Worm (Caenorhabditis elegans) whole organism, young adult: ENCODE data around the gene T27F7.12.

Experiments used
- B0261.1 ChIP-seq: sonication (generic microtip); optimal IDR thresholded peaks from 2 replicates; lab custom pipeline; 2016; ENCODE audit warnings: mild to moderate bottlenecking, missing genetic modification characterization, moderate library complexity, missing compliant biosample characterization
- C17E4.6 ChIP-seq: fragments of 200-800 bp; sonication (Bioruptor generic); IDR thresholded peaks from 2 replicates; pipeline ENCODE4 v1.3.6; 2022; ENCODE audit warnings: missing genetic modification reagents, missing genetic modification characterization, missing compliant biosample characterization
- D2030.7 ChIP-seq: fragments of 200-800 bp; sonication (Bioruptor generic); IDR thresholded peaks from 2 replicates; pipeline ENCODE4 v1.3.6; 2022; ENCODE audit warnings: missing genetic modification reagents, missing genetic modification characterization, missing compliant biosample characterization
- F23B12.7 ChIP-seq: sonication (generic microtip); optimal IDR thresholded peaks from 2 replicates; lab custom pipeline; 2017; ENCODE audit warnings: missing genetic modification characterization, mild to moderate bottlenecking, missing compliant biosample characterization, antibody characterized with exemption, moderate library complexity; ENCODE audit not compliant: insufficient read depth
- F33H1.4 ChIP-seq: fragments of 200-800 bp; sonication (Bioruptor generic); IDR thresholded peaks from 2 replicates; pipeline ENCODE4 v1.3.6; 2022; ENCODE audit warnings: missing genetic modification reagents, missing genetic modification characterization, missing compliant biosample characterization
- F49E8.2 ChIP-seq: sonication (generic microtip); optimal IDR thresholded peaks from 3 replicates; lab custom pipeline; 2017; ENCODE audit warnings: missing genetic modification characterization, mild to moderate bottlenecking, missing compliant biosample characterization, antibody characterized with exemption, moderate library complexity; ENCODE audit not compliant: insufficient read depth
- F57A8.1 ChIP-seq: fragments of 200-800 bp; sonication (Bioruptor generic); optimal IDR thresholded peaks from 2 replicates; lab custom pipeline; 2018; ENCODE audit warnings: mild to moderate bottlenecking, missing genetic modification characterization, moderate library complexity, missing compliant biosample characterization
- F57C9.4 ChIP-seq: sonication (generic microtip); optimal IDR thresholded peaks from 2 replicates; lab custom pipeline; 2017; ENCODE audit warnings: mild to moderate bottlenecking, missing genetic modification characterization, missing compliant biosample characterization
- T07F8.4 ChIP-seq: sonication (generic microtip); optimal IDR thresholded peaks from 2 replicates; lab custom pipeline; 2016; ENCODE audit warnings: mild to moderate bottlenecking, missing genetic modification characterization, moderate library complexity, missing compliant biosample characterization
- Y79H2A.3 ChIP-seq: fragments of 200-800 bp; sonication (Bioruptor generic); conservative IDR thresholded peaks from 2 replicates; pipeline ENCODE4 v1.3.6; 2022; ENCODE audit warnings: missing genetic modification reagents, missing genetic modification characterization, missing compliant biosample characterization
- aptf-3 ChIP-seq: fragments of 200-800 bp; sonication (Bioruptor generic); IDR thresholded peaks from 2 replicates; pipeline ENCODE4 v1.3.6; 2022; ENCODE audit warnings: missing genetic modification characterization, missing compliant biosample characterization
- atf-7 ChIP-seq: sonication (generic microtip); optimal IDR thresholded peaks from 2 replicates; lab custom pipeline; 2017; ENCODE audit warnings: mild to moderate bottlenecking, missing genetic modification characterization, missing compliant biosample characterization
- attf-6 ChIP-seq: fragments of 200-800 bp; sonication (Bioruptor generic); IDR thresholded peaks from 2 replicates; pipeline ENCODE4 v1.3.6; 2022; ENCODE audit warnings: missing genetic modification reagents, missing genetic modification characterization, missing compliant biosample characterization
- bed-1 ChIP-seq: fragments of 200-800 bp; sonication (Bioruptor generic); IDR thresholded peaks from 2 replicates; pipeline ENCODE4 v1.3.6; 2022; ENCODE audit warnings: missing genetic modification reagents, missing genetic modification characterization, missing compliant biosample characterization
- bed-2 ChIP-seq: fragments of 200-800 bp; sonication (Bioruptor generic); IDR thresholded peaks from 2 replicates; pipeline ENCODE4 v1.3.6; 2022; ENCODE audit warnings: missing genetic modification reagents, missing genetic modification characterization, missing compliant biosample characterization
- cebp-2 ChIP-seq: fragments of 200-800 bp; sonication (Bioruptor generic); IDR thresholded peaks from 2 replicates; pipeline ENCODE4 v1.3.6; 2022; ENCODE audit warnings: missing genetic modification characterization, missing compliant biosample characterization
- ceh-79 ChIP-seq: sonication (generic microtip); optimal IDR thresholded peaks from 2 replicates; lab custom pipeline; 2017; ENCODE audit warnings: mild to moderate bottlenecking, missing genetic modification characterization, missing compliant biosample characterization
- chd-7 ChIP-seq: sonication (generic microtip); optimal IDR thresholded peaks from 2 replicates; lab custom pipeline; 2016; ENCODE audit warnings: mild to moderate bottlenecking, missing genetic modification characterization, moderate library complexity, missing compliant biosample characterization
- die-1 ChIP-seq: sonication (generic microtip); optimal IDR thresholded peaks from 2 replicates; lab custom pipeline; 2016; ENCODE audit warnings: missing genotype, mild to moderate bottlenecking, missing genetic modification characterization, missing compliant biosample characterization
- dpl-1 ChIP-seq: fragments of 150-350 bp; optimal IDR thresholded peaks from 2 replicates; lab custom pipeline; 2014; ENCODE audit warnings: missing biosample characterization, missing genetic modification reagents, missing genetic modification characterization
- egl-44 ChIP-seq: fragments of 200-800 bp; sonication (Bioruptor generic); IDR thresholded peaks from 2 replicates; pipeline ENCODE4 v1.3.6; 2022; ENCODE audit warnings: missing genetic modification reagents, missing genetic modification characterization, missing compliant biosample characterization
- hlh-26 ChIP-seq: fragments of 200-800 bp; sonication (Bioruptor generic); conservative IDR thresholded peaks from 2 replicates; pipeline ENCODE4 v1.3.6; 2022; ENCODE audit warnings: missing genetic modification reagents, missing genetic modification characterization, missing compliant biosample characterization
- hrde-1 ChIP-seq: sonication (generic microtip); optimal IDR thresholded peaks from 2 replicates; lab custom pipeline; 2016; ENCODE audit warnings: missing genetic modification characterization, mild to moderate bottlenecking, missing compliant biosample characterization, moderate library complexity, missing genotype, missing genetic modification reagents, borderline replicate concordance
- let-607 ChIP-seq, 2 experiments: fragments of 200-800 bp in 1 of 2; sonication (Bioruptor generic) in 1 of 2; sonication (generic microtip) in 1 of 2; optimal IDR thresholded peaks; 2 replicates each; lab custom pipeline; 2016 to 2018; ENCODE audit warnings: mild to moderate bottlenecking in 2 of 2, missing compliant biosample characterization in 2 of 2, missing genetic modification characterization in 2 of 2, moderate library complexity in 2 of 2, missing genotype in 1 of 2
- lir-1 ChIP-seq: fragments of 200-800 bp; sonication (Bioruptor generic); conservative IDR thresholded peaks from 2 replicates; pipeline ENCODE4 v1.3.6; 2022; ENCODE audit warnings: missing genetic modification reagents, missing genetic modification characterization, missing compliant biosample characterization
- lsl-1 ChIP-seq: fragments of 200-800 bp; sonication (Bioruptor generic); optimal IDR thresholded peaks from 2 replicates; lab custom pipeline; 2018; ENCODE audit warnings: mild to moderate bottlenecking, missing genetic modification characterization, moderate library complexity, missing compliant biosample characterization
- madf-3 ChIP-seq: fragments of 200-800 bp; sonication (Bioruptor generic); IDR thresholded peaks from 2 replicates; pipeline ENCODE4 v1.3.6; 2022; ENCODE audit warnings: missing genetic modification reagents, missing genetic modification characterization, missing compliant biosample characterization
- mel-28 ChIP-seq: sonication (generic microtip); optimal IDR thresholded peaks from 2 replicates; lab custom pipeline; 2016; ENCODE audit warnings: borderline replicate concordance, mild to moderate bottlenecking, missing genetic modification characterization, missing compliant biosample characterization
- nfya-1 ChIP-seq: sonication (generic microtip); optimal IDR thresholded peaks from 2 replicates; lab custom pipeline; 2017; ENCODE audit warnings: antibody characterized with exemption, missing compliant biosample characterization, missing genetic modification characterization, borderline replicate concordance; ENCODE audit not compliant: insufficient read depth
- pbrm-1 ChIP-seq: fragments of 200-800 bp; sonication (Bioruptor generic); IDR thresholded peaks from 2 replicates; pipeline ENCODE4 v1.3.6; 2022; ENCODE audit warnings: missing genetic modification reagents, missing genetic modification characterization, missing compliant biosample characterization
- pha-4 ChIP-seq: fragments of 150-350 bp; sonication (generic microtip); optimal IDR thresholded peaks from 2 replicates; lab custom pipeline; 2014; ENCODE audit warnings: missing biosample characterization, missing genetic modification reagents, missing genetic modification characterization
- rcor-1 ChIP-seq: fragments of 200-800 bp; sonication (Bioruptor generic); IDR thresholded peaks from 2 replicates; pipeline ENCODE4 v1.3.6; 2022; ENCODE audit warnings: missing genetic modification reagents, missing genetic modification characterization, missing compliant biosample characterization
- rec-8 ChIP-seq, 2 experiments: sonication (generic microtip); optimal IDR thresholded peaks; 2 replicates each; lab custom pipeline; 2016; ENCODE audit warnings: mild to moderate bottlenecking in 2 of 2, missing genetic modification characterization in 2 of 2, missing genetic modification reagents in 2 of 2, missing genotype in 2 of 2, missing biosample characterization in 1 of 2, missing compliant biosample characterization in 1 of 2, moderate library complexity in 1 of 2
- repo-1 ChIP-seq: sonication (generic microtip); optimal IDR thresholded peaks from 2 replicates; lab custom pipeline; 2017; ENCODE audit warnings: mild to moderate bottlenecking, missing genetic modification characterization, missing compliant biosample characterization
- sea-2 ChIP-seq: fragments of 200-800 bp; sonication (Bioruptor generic); IDR thresholded peaks from 2 replicates; pipeline ENCODE4 v1.3.6; 2022; ENCODE audit warnings: missing genetic modification characterization, missing compliant biosample characterization
- snpc-1.1 ChIP-seq: sonication (generic microtip); optimal IDR thresholded peaks from 2 replicates; lab custom pipeline; 2017; ENCODE audit warnings: missing genetic modification characterization, mild to moderate bottlenecking, missing compliant biosample characterization, antibody characterized with exemption, moderate library complexity, missing genotype, missing genetic modification reagents; ENCODE audit not compliant: insufficient read depth
- snpc-1.3 ChIP-seq: sonication (generic microtip); optimal IDR thresholded peaks from 2 replicates; lab custom pipeline; 2017; ENCODE audit warnings: missing genetic modification characterization, mild to moderate bottlenecking, missing compliant biosample characterization, antibody characterized with exemption, moderate library complexity, missing genotype, missing genetic modification reagents; ENCODE audit not compliant: insufficient read depth
- tbx-9 ChIP-seq: sonication (generic microtip); optimal IDR thresholded peaks from 2 replicates; lab custom pipeline; 2016; ENCODE audit warnings: borderline replicate concordance, missing genetic modification characterization, inconsistent platforms, missing compliant biosample characterization
- unc-130 ChIP-seq: sonication (generic microtip); optimal IDR thresholded peaks from 2 replicates; lab custom pipeline; 2016; ENCODE audit warnings: missing genetic modification reagents, missing genetic modification characterization, missing compliant biosample characterization
- xnd-1 ChIP-seq: sonication (generic microtip); optimal IDR thresholded peaks from 2 replicates; lab custom pipeline; 2016; ENCODE audit warnings: missing genotype, missing genetic modification reagents, missing genetic modification characterization, missing compliant biosample characterization
- zfh-2 ChIP-seq: fragments of 200-800 bp; sonication (Bioruptor generic); conservative IDR thresholded peaks from 2 replicates; pipeline ENCODE4 v1.3.6; 2022; ENCODE audit warnings: missing genetic modification reagents, missing genetic modification characterization, missing compliant biosample characterization
- ztf-18 ChIP-seq: sonication (generic microtip); optimal IDR thresholded peaks from 2 replicates; lab custom pipeline; 2016; ENCODE audit warnings: missing genotype, mild to moderate bottlenecking, missing genetic modification characterization, missing compliant biosample characterization
- ztf-25 ChIP-seq: fragments of 200-800 bp; sonication (Bioruptor generic); IDR thresholded peaks from 2 replicates; pipeline ENCODE4 v1.3.6; 2022; ENCODE audit warnings: missing genetic modification reagents, missing genetic modification characterization, missing compliant biosample characterization
- ztf-26 ChIP-seq: sonication (generic microtip); optimal IDR thresholded peaks from 2 replicates; lab custom pipeline; 2017; ENCODE audit warnings: missing genetic modification characterization, missing compliant biosample characterization
- ztf-6 ChIP-seq: fragments of 200-800 bp; sonication (Bioruptor generic); IDR thresholded peaks from 2 replicates; pipeline ENCODE4 v1.3.6; 2022; ENCODE audit warnings: missing genetic modification reagents, missing genetic modification characterization, missing compliant biosample characterization

Gene T27F7.12

DNA sequence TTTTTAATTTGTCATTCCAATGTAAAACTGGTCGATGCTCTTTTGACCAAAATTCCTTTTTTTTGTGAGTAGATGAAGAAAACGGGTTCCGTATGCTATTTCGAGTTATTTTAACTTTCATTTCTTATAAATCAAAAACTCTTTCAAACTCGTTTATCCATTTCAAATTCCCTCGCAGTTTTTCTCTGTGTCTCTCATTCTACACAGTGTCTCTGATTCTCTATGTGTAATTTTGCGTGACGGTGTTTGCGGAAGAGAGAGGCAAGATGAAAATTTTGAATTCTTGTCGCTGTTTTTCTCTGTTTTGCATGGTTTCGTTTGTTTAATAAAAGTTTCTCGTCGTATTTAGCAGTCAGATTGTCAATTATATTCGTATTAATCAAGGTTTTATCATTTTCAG, 9.2 kb downstream of the T27F7.12 start, which contains the start of gene citk-2 (continued):
- no peak for TF ChIP-seq hlh-26 (GFP tag; lab: Robert Waterston, UW)
- TF ChIP-seq rcor-1 = peak; percentile 47
- TF ChIP-seq ceh-79 = no peak
- no peak for TF ChIP-seq bed-1 (GFP tag; lab: Robert Waterston, UW)
- TF ChIP-seq B0261.1 (tag; lab: Kevin White, UChicago) = no peak
- TF ChIP-seq mel-28 = no peak
- TF ChIP-seq ztf-6 (GFP tag; lab: Robert Waterston, UW) = no peak
- TF ChIP-seq egl-44 = no peak
- 0 out of 2 replicates have a peak, but pooled peaks have one; percentile 42 for TF ChIP-seq pbrm-1
- no peak for TF ChIP-seq ztf-25 (GFP tag; lab: Robert Waterston, UW)
- TF ChIP-seq cebp-2 = no peak
- no peak for TF ChIP-seq tbx-9 (tag; lab: Kevin White, UChicago)
- TF ChIP-seq F57A8.1 = no peak
- TF ChIP-seq unc-130 = no peak
- peak; percentile 90 for TF ChIP-seq pha-4 (tag; lab: Kevin White, UChicago)
- TF ChIP-seq repo-1 (tag; lab: Kevin White, UChicago) = no peak
- no peak for TF ChIP-seq let-607 (tag; optimal IDR thresholded peaks at IDR 0.05; lab: Kevin White, UChicago)
- no peak for TF ChIP-seq die-1 (tag; lab: Kevin White, UChicago)
- TF ChIP-seq sea-2 (GFP tag; lab: Robert Waterston, UW) = no peak
- TF ChIP-seq Y79H2A.3 (GFP tag; lab: Robert Waterston, UW) = no peak
- no peak for TF ChIP-seq xnd-1 (tag; lab: Kevin White, UChicago)
- TF ChIP-seq madf-3 (GFP tag; lab: Robert Waterston, UW) = no peak
- peak; percentile 59 for TF ChIP-seq F33H1.4 (GFP tag; lab: Robert Waterston, UW)
- no peak for TF ChIP-seq atf-7 (tag; lab: Kevin White, UChicago)
- TF ChIP-seq snpc-1.1 = peak; percentile 41
- no peak for TF ChIP-seq T07F8.4 (tag; lab: Kevin White, UChicago)
- TF ChIP-seq, all 124 proteins: peak for 32

DNA sequence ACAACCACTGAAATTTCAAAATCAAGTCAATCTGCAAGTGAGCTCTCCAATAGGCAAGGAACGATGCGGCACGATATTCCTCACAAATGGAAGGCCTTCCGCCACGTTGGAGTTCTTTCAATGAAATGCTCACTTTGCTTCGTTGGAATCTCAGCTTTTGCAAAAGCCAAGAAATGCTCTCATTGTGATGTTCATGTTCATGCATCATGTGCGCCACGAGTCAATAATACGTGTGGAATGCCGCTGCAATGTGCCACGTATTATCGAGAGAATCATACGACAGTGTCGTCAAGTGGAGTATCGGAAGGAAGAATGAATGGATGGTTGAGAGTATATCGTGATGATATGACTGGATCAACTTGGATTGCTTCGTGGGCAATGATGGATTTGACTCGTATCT, 12.0 kb downstream of the T27F7.12 start:
- TF ChIP-seq aptf-3 (GFP tag; lab: Robert Waterston, UW) = 0 out of 2 replicates have a peak, but pooled peaks have one; percentile 49
- TF ChIP-seq dpl-1 (GFP tag; lab: Kevin White, UChicago) = no peak

ce11 chrII:5003660-5004059, 13.8 kb downstream of the T27F7.12 start, which contains the start of gene F59A6.10:
Gene F59A6.10 (plus strand): TSS chrII:5003960.
- TF ChIP-seq zfh-2 (GFP tag; lab: Robert Waterston, UW) (no peak), F23B12.7 (tag; lab: Kevin White, UChicago) (no peak), lir-1 (no peak), nfya-1 (no peak), F57C9.4 (tag; lab: Kevin White, UChicago) (no peak), bed-2 (GFP tag; lab: Robert Waterston, UW) (no peak), D2030.7 (GFP tag; lab: Robert Waterston, UW) (no peak), F49E8.2 (tag; lab: Kevin White, UChicago) (peak; percentile 12), let-607 (tag; optimal IDR thresholded peaks at IDR 0.05; lab: Kevin White, UChicago) (no peak), ztf-18 (no peak), chd-7 (tag; lab: Kevin White, UChicago) (no peak), bed-1 (GFP tag; lab: Robert Waterston, UW) (no peak), hrde-1 (tag; lab: Kevin White, UChicago) (peak; percentile 8), lsl-1 (GFP tag; lab: Kevin White, UChicago) (peak; percentile 23), ceh-79 (no peak), attf-6 (no peak), snpc-1.3 (tag; lab: Kevin White, UChicago) (no peak), rec-8 (tag; optimal IDR thresholded peaks at IDR 0.05; lab: Kevin White, UChicago) (no peak), C17E4.6 (GFP tag; lab: Robert Waterston, UW) (no peak), ztf-26 (no peak)
